Worm (Caenorhabditis elegans): ENCODE measurements around the gene pfd-1.

- TF ChIP-seq Y5F2A.4 (GFP tag; optimal IDR thresholded peaks at IDR 0.05) (no peak), fkh-10 (GFP tag; optimal IDR thresholded peaks at IDR 0.05) (no peak), spr-1 (tag; optimal IDR thresholded peaks at IDR 0.05) (no peak), gei-8 (GFP tag; optimal IDR thresholded peaks at IDR 0.05) (no peak), lsy-2 (tag; optimal IDR thresholded peaks at IDR 0.05) (no peak), tra-1 (GFP tag; IDR thresholded peaks at IDR 0.05) (no peak), mdl-1 (tag; optimal IDR thresholded peaks at IDR 0.05) (no peak), mes-2 (tag; optimal IDR thresholded peaks at IDR 0.05; ENCODE audit: poor library complexity, severe bottlenecking) (no peak), snpc-4 (tag; optimal IDR thresholded peaks at IDR 0.05) (no peak)
Observed at ce11 chrIV:11176967-11177366, 27.1 kb downstream of the pfd-1 start, which contains the start of gene rap-3.

Measured in whole organism, L4 larva.